Worm (Caenorhabditis elegans): Measurements from ENCODE around the gene oac-14.
A peak's percentile ranks its signal among the peaks of the same experiment; 100 is the strongest.

Gene oac-14

DNA sequence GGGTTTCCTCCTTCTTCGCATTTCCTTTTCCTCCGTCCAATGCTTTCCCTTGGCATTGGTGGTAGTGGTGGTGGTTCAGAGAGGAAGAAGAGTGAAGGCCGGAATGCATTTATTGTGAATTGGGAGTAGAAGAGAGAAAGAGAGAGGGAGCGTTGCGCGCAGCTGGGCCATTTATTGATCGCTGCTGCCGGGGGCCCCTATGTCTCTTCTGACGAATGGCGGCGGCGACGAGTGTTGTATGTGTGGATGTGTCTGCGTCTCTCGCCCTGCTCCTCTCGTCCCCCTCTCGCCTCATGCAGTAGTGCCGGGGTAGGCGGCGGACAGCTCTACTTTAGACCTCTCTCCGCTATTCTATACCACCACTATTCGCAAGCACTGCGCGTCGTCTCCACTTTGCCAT lies 4.8 kb upstream of the oac-14 start, which contains the start of gene unc-115 (continued):
- peak; percentile 95 for TF ChIP-seq hmg-11 (tag; optimal IDR thresholded peaks at IDR 0.05)
- peak; percentile 87 for TF ChIP-seq tbx-2 (tag; optimal IDR thresholded peaks at IDR 0.05)
- peak; percentile 81 for TF ChIP-seq pha-4 (tag; optimal IDR thresholded peaks at IDR 0.05)
- TF ChIP-seq R02D3.7 (tag; optimal IDR thresholded peaks at IDR 0.05) = peak; percentile 67
- peak; percentile 52 for TF ChIP-seq snpc-4 (tag; optimal IDR thresholded peaks at IDR 0.05)

DNA sequence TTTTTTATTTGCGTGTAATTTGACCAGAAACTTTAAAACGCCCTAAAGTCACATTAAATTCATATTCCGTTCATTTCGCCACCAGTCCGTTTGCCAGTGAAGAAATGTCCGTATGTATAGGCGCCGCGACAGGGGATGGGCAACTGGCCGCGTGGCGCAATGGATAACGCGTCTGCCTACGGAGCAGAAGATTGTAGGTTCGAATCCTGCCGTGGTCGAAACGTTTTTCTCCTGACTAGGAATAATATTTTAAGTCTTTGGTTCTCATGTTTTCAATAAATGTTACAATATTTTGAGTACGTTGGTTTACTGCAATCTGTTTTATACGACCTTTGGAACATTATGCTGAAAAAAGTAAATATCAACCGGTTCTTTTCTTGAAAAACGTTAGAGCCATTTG lies 3.2 kb upstream of the oac-14 start:
- TF ChIP-seq ceh-9 (tag; optimal IDR thresholded peaks at IDR 0.05) (no peak), nhr-12 (tag; optimal IDR thresholded peaks at IDR 0.05) (no peak), ama-1 (optimal IDR thresholded peaks at IDR 0.05) (no peak), elt-3 (tag; optimal IDR thresholded peaks at IDR 0.05) (no peak), nhr-28 (tag; optimal IDR thresholded peaks at IDR 0.05) (no peak), skn-1 (tag; optimal IDR thresholded peaks at IDR 0.05) (peak; percentile 29), hmg-11 (tag; optimal IDR thresholded peaks at IDR 0.05) (peak; percentile 91), zag-1 (tag; optimal IDR thresholded peaks at IDR 0.05) (no peak), nhr-237 (tag; optimal IDR thresholded peaks at IDR 0.05) (no peak), ztf-4 (tag; optimal IDR thresholded peaks at IDR 0.05) (no peak), fos-1 (tag; optimal IDR thresholded peaks at IDR 0.05) (no peak), eor-1 (tag; optimal IDR thresholded peaks at IDR 0.05) (no peak), mdl-1 (tag; optimal IDR thresholded peaks at IDR 0.05) (no peak), nhr-11 (tag; optimal IDR thresholded peaks at IDR 0.05) (no peak), ZK546.5 (tag; optimal IDR thresholded peaks at IDR 0.05) (no peak), ceh-28 (tag; optimal IDR thresholded peaks at IDR 0.05) (peak; percentile 23), snpc-4 (tag; optimal IDR thresholded peaks at IDR 0.05) (no peak), fkh-10 (GFP tag; optimal IDR thresholded peaks at IDR 0.05) (no peak), nhr-23 (tag; optimal IDR thresholded peaks at IDR 0.05) (peak; percentile 48), sea-2 (GFP tag; optimal IDR thresholded peaks at IDR 0.05) (no peak), lsy-12 (tag; optimal IDR thresholded peaks at IDR 0.05) (peak; percentile 60), unc-39 (tag; optimal IDR thresholded peaks at IDR 0.05) (no peak), nhr-77 (tag; optimal IDR thresholded peaks at IDR 0.05) (no peak), fkh-2 (tag; optimal IDR thresholded peaks at IDR 0.05) (no peak), nfya-1 (tag; optimal IDR thresholded peaks at IDR 0.05; ENCODE audit: insufficient read depth) (peak; percentile 49), nhr-76 (tag; optimal IDR thresholded peaks at IDR 0.05) (no peak), unc-62 (GFP tag; optimal IDR thresholded peaks at IDR 0.05) (no peak), daf-12 (tag; optimal IDR thresholded peaks at IDR 0.05) (no peak), jun-1 (tag; optimal IDR thresholded peaks at IDR 0.05) (peak; percentile 25), aly-2 (tag; optimal IDR thresholded peaks at IDR 0.05) (no peak), egl-5 (tag; optimal IDR thresholded peaks at IDR 0.05) (no peak), lin-39 (tag; optimal IDR thresholded peaks at IDR 0.05) (peak; percentile 54), pha-4 (tag; optimal IDR thresholded peaks at IDR 0.05) (peak; percentile 47), pqm-1 (tag; optimal IDR thresholded peaks at IDR 0.05) (peak; percentile 6), egl-27 (tag; optimal IDR thresholded peaks at IDR 0.05) (no peak), ceh-16 (tag; optimal IDR thresholded peaks at IDR 0.05) (no peak), nhr-67 (tag; optimal IDR thresholded peaks at IDR 0.05) (no peak), lin-15B (tag; optimal IDR thresholded peaks at IDR 0.05) (no peak), tbx-2 (tag; optimal IDR thresholded peaks at IDR 0.05) (peak; percentile 55), R02D3.7 (tag; optimal IDR thresholded peaks at IDR 0.05) (no peak), ceh-82 (tag; optimal IDR thresholded peaks at IDR 0.05) (no peak), nhr-43 (tag; optimal IDR thresholded peaks at IDR 0.05; ENCODE audit: poor library complexity, severe bottlenecking) (peak; percentile 81), elt-2 (tag; optimal IDR thresholded peaks at IDR 0.05) (peak; percentile 44), mml-1 (tag; optimal IDR thresholded peaks at IDR 0.05) (no peak), elt-1 (tag; optimal IDR thresholded peaks at IDR 0.05) (no peak), nhr-25 (tag; optimal IDR thresholded peaks at IDR 0.05) (peak; percentile 35), ztf-11 (tag; optimal IDR thresholded peaks at IDR 0.05) (no peak)
